Worm (Caenorhabditis elegans) whole organism, early embryonic: ENCODE data around the gene C15C7.6.

ENCODE experiments used
- B0310.2 ChIP-seq: sonication (generic microtip); optimal IDR thresholded peaks from 2 replicates; lab custom pipeline; 2016; ENCODE audit warnings: mild to moderate bottlenecking, missing genetic modification characterization, missing compliant biosample characterization
- F13C5.2 ChIP-seq: sonication (generic microtip); optimal IDR thresholded peaks from 2 replicates; lab custom pipeline; 2017; ENCODE audit warnings: mild to moderate bottlenecking, missing genetic modification characterization, inconsistent platforms, missing compliant biosample characterization
- aly-1 ChIP-seq: sonication (generic microtip); optimal IDR thresholded peaks from 2 replicates; lab custom pipeline; 2016; ENCODE audit warnings: missing genetic modification characterization, missing compliant biosample characterization
- ama-1 ChIP-seq: fragments of 150-350 bp; optimal IDR thresholded peaks from 2 replicates; lab custom pipeline; 2014
- ceh-13 ChIP-seq: fragments of 200-800 bp; sonication (Bioruptor generic); optimal IDR thresholded peaks from 2 replicates; lab custom pipeline; 2018; ENCODE audit warnings: mild to moderate bottlenecking, missing genetic modification characterization, missing compliant biosample characterization
- ceh-36 ChIP-seq: sonication (generic microtip); optimal IDR thresholded peaks from 2 replicates; lab custom pipeline; 2016; ENCODE audit warnings: missing genetic modification characterization, inconsistent platforms, missing compliant biosample characterization
- ets-7 ChIP-seq: sonication (generic microtip); optimal IDR thresholded peaks from 2 replicates; lab custom pipeline; 2016; ENCODE audit warnings: missing genotype, missing genetic modification characterization, missing compliant biosample characterization
- flt-1 ChIP-seq: fragments of 200-800 bp; sonication (Bioruptor generic); IDR thresholded peaks from 2 replicates; pipeline ENCODE4 v1.3.6; 2022; ENCODE audit warnings: missing genetic modification characterization, missing compliant biosample characterization
- hmbx-1 ChIP-seq: sonication (generic microtip); optimal IDR thresholded peaks from 2 replicates; lab custom pipeline; 2016; ENCODE audit warnings: mild to moderate bottlenecking, missing genetic modification characterization, missing compliant biosample characterization
- hmg-4 ChIP-seq: fragments of 200-800 bp; sonication (Bioruptor generic); optimal IDR thresholded peaks from 2 replicates; lab custom pipeline; 2018; ENCODE audit warnings: mild to moderate bottlenecking, missing genetic modification characterization, missing compliant biosample characterization
- hnd-1 ChIP-seq: sonication (generic microtip); optimal IDR thresholded peaks from 2 replicates; lab custom pipeline; 2016; ENCODE audit warnings: missing genetic modification characterization, missing compliant biosample characterization
- pes-1 ChIP-seq: fragments of 200-800 bp; sonication (Bioruptor generic); IDR thresholded peaks from 2 replicates; pipeline ENCODE4 v1.3.6; 2022; ENCODE audit warnings: missing genetic modification reagents, missing genetic modification characterization, missing compliant biosample characterization
- scrt-1 ChIP-seq: fragments of 200-800 bp; sonication (Bioruptor generic); IDR thresholded peaks from 2 replicates; pipeline ENCODE4 v1.3.6; 2022; ENCODE audit warnings: missing genetic modification characterization, missing compliant biosample characterization
- sea-1 ChIP-seq: fragments of 200-800 bp; sonication (Bioruptor generic); conservative IDR thresholded peaks from 2 replicates; pipeline ENCODE4 v1.3.6; 2022; ENCODE audit warnings: missing genetic modification characterization, missing compliant biosample characterization
- tbx-11 ChIP-seq: fragments of 200-800 bp; sonication (Bioruptor generic); IDR thresholded peaks from 2 replicates; pipeline ENCODE4 v1.3.6; 2022; ENCODE audit warnings: missing genetic modification characterization, missing compliant biosample characterization
- tbx-37 ChIP-seq: fragments of 200-800 bp; sonication (Bioruptor generic); conservative IDR thresholded peaks from 2 replicates; pipeline ENCODE4 v1.3.6; 2022; ENCODE audit warnings: missing genetic modification reagents, missing genetic modification characterization, missing compliant biosample characterization
- tra-4 ChIP-seq: sonication (generic microtip); optimal IDR thresholded peaks from 2 replicates; lab custom pipeline; 2017; ENCODE audit warnings: missing genetic modification characterization, missing compliant biosample characterization

Gene C15C7.6

DNA sequence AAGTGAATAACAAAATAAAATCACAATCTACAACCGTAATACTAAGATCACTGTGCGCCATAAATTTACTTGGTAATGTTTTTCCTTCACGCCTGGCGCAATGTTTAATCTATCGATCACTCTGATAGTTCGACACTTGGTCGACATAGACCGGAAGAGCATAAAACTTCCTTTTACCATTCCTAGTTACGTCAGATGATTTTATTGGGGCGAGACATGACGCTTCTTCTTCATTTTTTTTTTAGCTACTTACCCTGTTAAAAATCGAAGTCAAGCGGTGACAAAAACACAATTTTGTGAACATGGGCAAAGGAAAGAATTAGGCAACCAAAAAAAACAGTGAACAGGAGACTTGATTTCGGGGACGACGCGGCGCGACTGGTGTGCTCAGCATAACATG, 15.8 kb downstream of the C15C7.6 start:
- no peak for TF ChIP-seq scrt-1 (GFP tag; lab: Robert Waterston, UW)
- no peak for TF ChIP-seq flt-1 (GFP tag; lab: Robert Waterston, UW)
- no peak for TF ChIP-seq ama-1
- TF ChIP-seq hmbx-1 (tag; lab: Kevin White, UChicago), result no peak
- no peak for TF ChIP-seq hnd-1
- TF ChIP-seq B0310.2 (tag; lab: Kevin White, UChicago), result no peak
- TF ChIP-seq hmg-4 (GFP tag; lab: Kevin White, UChicago), result no peak
- no peak for TF ChIP-seq aly-1 (tag; lab: Kevin White, UChicago)
- TF ChIP-seq tra-4 (tag; lab: Kevin White, UChicago), result no peak
- no peak for TF ChIP-seq ets-7 (tag; lab: Kevin White, UChicago)
- TF ChIP-seq sea-1, result no peak
- TF ChIP-seq ceh-13 (GFP tag; lab: Kevin White, UChicago), result no peak
- no peak for TF ChIP-seq tbx-11 (GFP tag; lab: Robert Waterston, UW)

DNA sequence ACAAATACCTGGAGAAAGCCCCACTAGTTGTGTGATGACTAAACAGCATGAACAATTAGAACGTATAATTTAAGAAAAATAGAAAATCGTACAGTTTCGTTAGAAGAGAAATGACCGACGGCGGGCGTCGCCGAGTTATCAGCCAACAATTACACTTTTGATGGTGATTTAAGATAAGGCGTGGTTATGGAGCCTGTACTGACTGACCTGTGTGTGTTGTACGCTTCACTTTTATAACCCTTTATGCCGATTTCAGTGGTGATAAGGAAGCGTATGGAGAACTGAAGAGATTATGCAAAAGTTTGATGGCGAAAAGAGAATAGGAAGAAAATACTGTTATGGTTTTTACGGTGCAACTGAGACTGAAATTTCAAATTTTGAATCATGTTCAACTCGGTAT, 17.2 kb downstream of the C15C7.6 start:
- no peak for TF ChIP-seq flt-1 (GFP tag; lab: Robert Waterston, UW)
- no peak for TF ChIP-seq ama-1
- no peak for TF ChIP-seq B0310.2 (tag; lab: Kevin White, UChicago)
- no peak for TF ChIP-seq ceh-36 (tag; lab: Kevin White, UChicago)
- TF ChIP-seq tbx-11 (GFP tag; lab: Robert Waterston, UW), result no peak
- TF ChIP-seq F13C5.2 (tag; lab: Kevin White, UChicago), result no peak
- TF ChIP-seq hnd-1, result no peak
- TF ChIP-seq ceh-13 (GFP tag; lab: Kevin White, UChicago), result no peak
- TF ChIP-seq aly-1 (tag; lab: Kevin White, UChicago), result no peak
- no peak for TF ChIP-seq scrt-1 (GFP tag; lab: Robert Waterston, UW)
- no peak for TF ChIP-seq ets-7 (tag; lab: Kevin White, UChicago)
- no peak for TF ChIP-seq pes-1 (GFP tag; lab: Robert Waterston, UW)
- no peak for TF ChIP-seq hmbx-1 (tag; lab: Kevin White, UChicago)
- TF ChIP-seq sea-1, result no peak

DNA sequence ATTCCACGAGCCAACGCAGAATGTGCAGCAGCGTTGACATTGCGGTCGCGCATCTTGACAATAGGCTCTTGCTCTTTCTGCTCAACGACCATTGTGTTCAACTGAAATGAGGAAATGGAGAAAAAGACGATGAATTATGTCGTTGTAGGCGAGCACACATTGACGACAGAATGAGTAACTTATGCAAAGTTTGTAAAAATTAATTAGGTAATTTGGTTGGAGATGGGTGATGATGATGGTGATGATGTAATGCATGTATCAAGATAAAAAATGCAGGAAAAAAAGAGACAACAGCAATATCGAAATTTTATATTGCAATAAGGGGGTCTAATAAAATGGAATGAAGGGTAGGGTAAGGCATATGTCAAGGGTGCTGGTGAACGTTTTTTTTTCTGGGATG, 18.0 kb downstream of the C15C7.6 start, which contains the start of gene bbln-1:
TSS of gene bbln-1 (minus strand) at position 101 of the 400 bp plus-strand sequence.
- TF ChIP-seq tbx-11 (GFP tag; lab: Robert Waterston, UW) (no peak), sea-1 (no peak), B0310.2 (tag; lab: Kevin White, UChicago) (no peak), hmg-4 (GFP tag; lab: Kevin White, UChicago) (no peak), hmbx-1 (tag; lab: Kevin White, UChicago) (no peak), tbx-37 (GFP tag; lab: Robert Waterston, UW) (no peak), hnd-1 (no peak), scrt-1 (GFP tag; lab: Robert Waterston, UW) (no peak), ets-7 (tag; lab: Kevin White, UChicago) (no peak), tra-4 (tag; lab: Kevin White, UChicago) (no peak), ceh-36 (tag; lab: Kevin White, UChicago) (no peak)

DNA sequence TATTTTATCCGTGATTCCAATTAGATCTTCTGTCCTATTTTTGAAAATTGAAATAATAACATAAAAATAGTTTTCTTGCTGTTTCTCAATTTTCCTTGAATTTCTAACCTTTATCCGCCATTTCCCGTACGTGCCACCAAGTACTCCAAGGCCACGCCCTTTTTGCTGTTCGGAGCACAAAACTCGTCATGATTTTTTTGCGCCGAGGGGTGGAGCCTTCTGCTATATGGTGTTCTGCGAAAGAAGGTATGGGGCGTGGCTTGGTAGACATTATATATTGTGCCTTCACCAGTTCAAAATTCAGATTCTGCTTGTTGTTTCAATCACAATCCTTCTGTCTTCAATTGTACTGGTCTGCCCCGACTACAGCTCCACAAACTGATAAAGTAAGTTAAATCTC, 25.1 kb downstream of the C15C7.6 start, which contains the start of gene C15C7.4:
TSS of gene C15C7.4 (plus strand) at position 301 of the 400 bp plus-strand sequence.
- TF ChIP-seq tbx-37 (GFP tag; lab: Robert Waterston, UW) (no peak), aly-1 (tag; lab: Kevin White, UChicago) (no peak), ama-1 (no peak), tbx-11 (GFP tag; lab: Robert Waterston, UW) (no peak), sea-1 (no peak), pes-1 (GFP tag; lab: Robert Waterston, UW) (no peak), ceh-13 (GFP tag; lab: Kevin White, UChicago) (no peak), hmg-4 (GFP tag; lab: Kevin White, UChicago) (no peak), flt-1 (GFP tag; lab: Robert Waterston, UW) (no peak), hnd-1 (no peak), ceh-36 (tag; lab: Kevin White, UChicago) (no peak), F13C5.2 (tag; lab: Kevin White, UChicago) (no peak), scrt-1 (GFP tag; lab: Robert Waterston, UW) (no peak), B0310.2 (tag; lab: Kevin White, UChicago) (no peak)

DNA sequence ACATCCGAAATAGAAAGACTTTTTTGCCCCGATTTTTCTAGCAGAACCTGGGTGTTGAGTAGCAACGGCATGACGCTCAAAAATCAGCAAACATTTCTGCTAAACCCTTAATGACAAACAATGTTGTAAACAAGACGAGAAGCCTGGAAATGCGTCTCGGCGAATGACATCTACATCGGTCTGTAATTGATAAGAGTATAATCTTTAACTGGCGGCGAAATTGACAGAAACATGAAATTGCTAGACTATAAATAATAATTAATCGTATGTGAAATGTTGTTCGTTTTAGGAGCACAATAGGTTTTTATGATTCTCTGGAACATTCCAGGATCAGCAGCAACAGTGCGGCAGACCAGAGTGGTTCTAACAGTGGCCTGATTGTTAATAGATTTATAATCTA, 28.7 kb downstream of the C15C7.6 start:
- TF ChIP-seq aly-1 (tag; lab: Kevin White, UChicago), result no peak
- no peak for TF ChIP-seq ceh-36 (tag; lab: Kevin White, UChicago)
- TF ChIP-seq tbx-11 (GFP tag; lab: Robert Waterston, UW), result no peak
- TF ChIP-seq flt-1 (GFP tag; lab: Robert Waterston, UW), result no peak
- no peak for TF ChIP-seq sea-1
- no peak for TF ChIP-seq ama-1
- TF ChIP-seq F13C5.2 (tag; lab: Kevin White, UChicago), result no peak
- TF ChIP-seq hmg-4 (GFP tag; lab: Kevin White, UChicago), result no peak
- no peak for TF ChIP-seq ceh-13 (GFP tag; lab: Kevin White, UChicago)
- TF ChIP-seq hnd-1, result no peak
- TF ChIP-seq hmbx-1 (tag; lab: Kevin White, UChicago), result no peak
- no peak for TF ChIP-seq B0310.2 (tag; lab: Kevin White, UChicago)
- TF ChIP-seq tra-4 (tag; lab: Kevin White, UChicago), result no peak
- TF ChIP-seq scrt-1 (GFP tag; lab: Robert Waterston, UW), result no peak
- no peak for TF ChIP-seq ets-7 (tag; lab: Kevin White, UChicago)

DNA sequence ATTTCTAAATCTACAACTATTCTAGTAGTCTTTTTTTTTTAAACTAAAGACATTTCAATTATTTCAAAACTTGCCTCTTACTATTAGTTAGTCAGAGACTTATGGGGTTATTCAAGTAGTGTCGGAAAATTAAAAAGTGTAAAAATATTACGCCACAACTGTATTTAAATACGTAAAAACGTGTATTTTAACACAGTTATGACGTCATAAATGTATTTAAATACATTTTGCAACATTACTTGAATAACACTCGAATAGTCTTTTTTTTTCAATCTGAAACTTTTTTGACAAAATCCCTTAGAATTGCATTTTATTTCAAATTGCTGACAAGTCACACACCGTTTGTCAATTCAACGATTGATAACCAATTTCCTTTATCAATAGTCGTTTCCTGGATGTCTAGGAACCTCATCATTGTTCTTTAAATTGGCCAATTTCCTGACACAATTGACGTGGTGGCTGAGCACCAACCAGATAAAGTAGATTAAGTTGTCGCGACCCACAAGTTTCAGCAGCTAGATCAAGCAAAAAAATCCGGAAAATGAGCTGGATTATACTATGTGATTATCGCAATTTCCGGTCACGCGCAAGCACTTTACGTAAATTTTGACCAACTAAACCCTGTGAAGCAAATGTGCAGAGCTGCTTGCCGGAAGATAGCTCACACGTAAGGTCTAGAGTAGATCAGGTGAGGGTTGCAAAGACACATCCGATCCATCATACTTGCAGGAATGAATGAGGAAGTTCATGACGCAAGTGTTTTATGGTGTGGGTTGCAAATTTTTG, 30.6 kb downstream of the C15C7.6 start:
- TF ChIP-seq scrt-1 (GFP tag; lab: Robert Waterston, UW), result no peak
- TF ChIP-seq flt-1 (GFP tag; lab: Robert Waterston, UW), result no peak
- TF ChIP-seq ceh-13 (GFP tag; lab: Kevin White, UChicago), result no peak

DNA sequence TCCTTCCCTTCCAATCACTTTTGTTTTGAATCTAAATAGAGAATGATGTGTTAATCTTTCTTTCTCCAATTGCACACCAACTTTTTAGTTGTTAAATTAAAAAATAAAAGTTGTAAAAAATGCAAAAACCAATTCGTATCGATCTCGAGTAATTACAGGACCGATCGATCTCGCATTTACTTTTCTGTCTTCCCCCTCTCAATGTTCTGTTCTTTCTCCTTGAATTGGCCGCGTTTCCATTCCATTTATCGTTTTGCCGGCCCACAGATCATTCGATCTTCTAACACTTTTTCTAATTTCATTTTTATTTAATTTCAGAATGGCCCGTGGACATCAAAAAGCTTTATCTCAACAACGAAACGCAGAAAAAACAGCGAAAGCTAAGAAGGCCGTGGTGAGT, 35.2 kb downstream of the C15C7.6 start, which contains the start of gene K10B3.1:
TSS of gene K10B3.1 (plus strand) at position 301 of the 400 bp plus-strand sequence.
- TF ChIP-seq tra-4 (tag; lab: Kevin White, UChicago), result no peak
- no peak for TF ChIP-seq tbx-37 (GFP tag; lab: Robert Waterston, UW)
- TF ChIP-seq ets-7 (tag; lab: Kevin White, UChicago), result no peak
- no peak for TF ChIP-seq hnd-1
- TF ChIP-seq flt-1 (GFP tag; lab: Robert Waterston, UW), result no peak
- no peak for TF ChIP-seq tbx-11 (GFP tag; lab: Robert Waterston, UW)
- TF ChIP-seq ceh-36 (tag; lab: Kevin White, UChicago), result no peak
- TF ChIP-seq B0310.2 (tag; lab: Kevin White, UChicago), result no peak
- no peak for TF ChIP-seq scrt-1 (GFP tag; lab: Robert Waterston, UW)
- TF ChIP-seq aly-1 (tag; lab: Kevin White, UChicago), result no peak
